Worm (Caenorhabditis elegans) whole organism, midembryonic: ENCODE data around the gene ragc-1.

Experiments
- T22C8.4 ChIP-seq: fragments of 200-800 bp; sonication (Bioruptor generic); IDR thresholded peaks from 2 replicates; pipeline ENCODE4 v1.3.6; 2022; ENCODE audit warnings: missing genetic modification characterization, missing compliant biosample characterization
- cog-1 ChIP-seq: sonication (generic microtip); optimal IDR thresholded peaks from 2 replicates; lab custom pipeline; 2016; ENCODE audit warnings: missing genetic modification characterization, missing compliant biosample characterization
- flt-1 ChIP-seq: fragments of 200-800 bp; sonication (Bioruptor generic); IDR thresholded peaks from 2 replicates; pipeline ENCODE4 v1.3.6; 2022; ENCODE audit warnings: missing genetic modification characterization, missing compliant biosample characterization
- klf-2 ChIP-seq: fragments of 200-800 bp; sonication (Bioruptor generic); conservative IDR thresholded peaks from 2 replicates; pipeline ENCODE4 v1.3.6; 2022; ENCODE audit warnings: missing genetic modification reagents, missing genetic modification characterization, missing compliant biosample characterization
- med-1 ChIP-seq: sonication (generic microtip); optimal IDR thresholded peaks from 2 replicates; lab custom pipeline; 2017; ENCODE audit warnings: missing genetic modification characterization, mild to moderate bottlenecking, missing compliant biosample characterization, antibody characterized with exemption, missing genetic modification reagents; ENCODE audit not compliant: insufficient read depth
- ref-1 ChIP-seq: fragments of 200-800 bp; sonication (Bioruptor generic); conservative IDR thresholded peaks from 2 replicates; pipeline ENCODE4 v1.3.6; 2022; ENCODE audit warnings: missing genetic modification reagents, missing genetic modification characterization, missing compliant biosample characterization
- tab-1 ChIP-seq: fragments of 200-800 bp; sonication (Bioruptor generic); IDR thresholded peaks from 2 replicates; pipeline ENCODE4 v1.3.6; 2022; ENCODE audit warnings: missing genetic modification characterization, missing compliant biosample characterization
- ztf-29 ChIP-seq: fragments of 200-800 bp; sonication (Bioruptor generic); IDR thresholded peaks from 2 replicates; pipeline ENCODE4 v1.3.6; 2022; ENCODE audit warnings: missing genetic modification reagents, missing genetic modification characterization, missing compliant biosample characterization

- TF ChIP-seq T22C8.4 (GFP tag; lab: Robert Waterston, UW) = no peak
- TF ChIP-seq flt-1 (GFP tag; lab: Robert Waterston, UW) = no peak
- no peak for TF ChIP-seq cog-1 (tag; lab: Kevin White, UChicago)
- no peak for TF ChIP-seq med-1 (GFP tag; lab: Kevin White, UChicago)
- no peak for TF ChIP-seq klf-2
- no peak for TF ChIP-seq ref-1 (GFP tag; lab: Robert Waterston, UW)
- no peak for TF ChIP-seq ztf-29 (GFP tag; lab: Robert Waterston, UW)
- no peak for TF ChIP-seq tab-1 (GFP tag; lab: Robert Waterston, UW)
Observed at ce11 chrIV:11592165-11592564, 12.6 kb downstream of the ragc-1 start, which contains the start of gene spe-36.
